Fruit fly (Drosophila melanogaster) whole organism, wandering third instar larva: ENCODE data around the gene sing.

Source experiments
- Abd-B ChIP-seq: fragments of >200 bp; optimal IDR thresholded peaks from 2 replicates; lab custom pipeline; 2017; ENCODE audit warnings: missing biosample characterization, missing genetic modification characterization
- CG9705 ChIP-seq: fragments of 200-800 bp; sonication (Bioruptor generic); optimal IDR thresholded peaks from 2 replicates; lab custom pipeline; 2018; ENCODE audit warnings: missing biosample characterization, mild to moderate bottlenecking, missing genetic modification characterization
- Dif ChIP-seq: fragments of 200-275, 200-300 bp; sonication (Bioruptor generic); optimal IDR thresholded peaks from 2 replicates; lab custom pipeline; 2018; ENCODE audit warnings: missing biosample characterization, missing genetic modification characterization; ENCODE audit not compliant: partially characterized antibody
- GATAd ChIP-seq: sonication (Bioruptor generic); optimal IDR thresholded peaks from 2 replicates; lab custom pipeline; 2016; ENCODE audit warnings: missing biosample characterization, missing genetic modification characterization
- HLH106 ChIP-seq: fragments of 200-800 bp; optimal IDR thresholded peaks from 3 replicates; lab custom pipeline; 2019; ENCODE audit warnings: missing biosample characterization, mild to moderate bottlenecking, missing genetic modification characterization, moderate library complexity
- Hnf4 ChIP-seq: fragments of 200-800 bp; sonication (Bioruptor generic); optimal IDR thresholded peaks from 2 replicates; lab custom pipeline; 2016; ENCODE audit warnings: missing biosample characterization, mild to moderate bottlenecking, missing genetic modification characterization
- Hr83 ChIP-seq: fragments of 200-300 bp; sonication (Bioruptor generic); optimal IDR thresholded peaks from 2 replicates; lab custom pipeline; 2016; ENCODE audit warnings: missing biosample characterization, mild to moderate bottlenecking, missing genetic modification characterization, moderate library complexity; ENCODE audit not compliant: poor library complexity, severe bottlenecking
- Jra ChIP-seq: sonication (Bioruptor generic); optimal IDR thresholded peaks from 2 replicates; lab custom pipeline; 2016; ENCODE audit warnings: missing biosample characterization, missing genetic modification characterization
- Mio ChIP-seq: sonication (Bioruptor generic); optimal IDR thresholded peaks from 2 replicates; lab custom pipeline; 2016; ENCODE audit warnings: missing biosample characterization, missing genetic modification characterization
- Myc ChIP-seq: fragments of >200 bp; optimal IDR thresholded peaks from 2 replicates; lab custom pipeline; 2017
- N ChIP-seq: fragments of >200 bp; optimal IDR thresholded peaks from 2 replicates; lab custom pipeline; 2018; ENCODE audit warnings: missing biosample characterization, missing external identifiers, missing genetic modification characterization
- OdsH ChIP-seq: fragments of 200-800 bp; sonication (Bioruptor generic); optimal IDR thresholded peaks from 2 replicates; lab custom pipeline; 2016; ENCODE audit warnings: missing biosample characterization, mild to moderate bottlenecking, missing genetic modification characterization
- Sp1 ChIP-seq: fragments of 200-800 bp; sonication (Bioruptor generic); optimal IDR thresholded peaks from 3 replicates; lab custom pipeline; 2019; ENCODE audit warnings: missing biosample characterization, mild to moderate bottlenecking, missing genetic modification characterization, moderate library complexity
- Vsx2 ChIP-seq: fragments of 200-300, 225-300 bp; sonication (Bioruptor generic); optimal IDR thresholded peaks from 2 replicates; lab custom pipeline; 2018; ENCODE audit warnings: missing biosample characterization, missing genetic modification characterization; ENCODE audit not compliant: partially characterized antibody
- br ChIP-seq: fragments of 200-800 bp; sonication (Bioruptor generic); optimal IDR thresholded peaks from 2 replicates; lab custom pipeline; 2016; ENCODE audit warnings: missing biosample characterization, missing genetic modification characterization
- brk ChIP-seq: fragments of 200-800 bp; sonication (Bioruptor generic); optimal IDR thresholded peaks from 2 replicates; lab custom pipeline; 2016; ENCODE audit warnings: missing biosample characterization, mild to moderate bottlenecking, missing genetic modification characterization
- dl ChIP-seq, 2 experiments: fragments of 175-275, 200-275 bp in 1 of 2; fragments of 200-275 bp in 1 of 2; sonication (Bioruptor generic); optimal IDR thresholded peaks; lab custom pipeline; 2018; ENCODE audit warnings: mild to moderate bottlenecking in 2 of 2, missing biosample characterization in 2 of 2, missing genetic modification characterization in 2 of 2, moderate library complexity in 2 of 2; ENCODE audit not compliant: partially characterized antibody in 2 of 2, insufficient read depth in 1 of 2
- dmrt93B ChIP-seq: fragments of 200-800 bp; sonication (Bioruptor generic); optimal IDR thresholded peaks from 2 replicates; lab custom pipeline; 2018; ENCODE audit warnings: missing biosample characterization, mild to moderate bottlenecking, missing genetic modification characterization
- dsf ChIP-seq: sonication (Bioruptor generic); optimal IDR thresholded peaks from 2 replicates; lab custom pipeline; 2016; ENCODE audit warnings: missing biosample characterization, missing genetic modification characterization, borderline replicate concordance
- ey ChIP-seq: fragments of 200-800 bp; sonication (Bioruptor generic); optimal IDR thresholded peaks from 2 replicates; lab custom pipeline; 2016; ENCODE audit warnings: missing biosample characterization, missing genetic modification characterization
- fru ChIP-seq: fragments of 200-800 bp; sonication (Bioruptor generic); optimal IDR thresholded peaks from 3 replicates; lab custom pipeline; 2016; ENCODE audit warnings: missing biosample characterization, mild to moderate bottlenecking, missing genetic modification characterization
- h ChIP-seq: fragments of 200-800 bp; sonication (Bioruptor generic); optimal IDR thresholded peaks from 3 replicates; lab custom pipeline; 2016; ENCODE audit warnings: missing biosample characterization, mild to moderate bottlenecking, missing genetic modification characterization
- jim ChIP-seq: fragments of 175-275, 200-325 bp; sonication (Bioruptor generic); optimal IDR thresholded peaks from 2 replicates; lab custom pipeline; 2016; ENCODE audit warnings: missing biosample characterization, mild to moderate bottlenecking, missing genetic modification characterization
- lola ChIP-seq: fragments of >200 bp; optimal IDR thresholded peaks from 2 replicates; lab custom pipeline; 2017; ENCODE audit warnings: missing biosample characterization, missing genetic modification characterization
- rgr ChIP-seq: fragments of 200-800 bp; sonication (Bioruptor generic); optimal IDR thresholded peaks from 3 replicates; lab custom pipeline; 2016; ENCODE audit warnings: missing biosample characterization, mild to moderate bottlenecking, missing genetic modification characterization
- sage ChIP-seq: fragments of 200-800 bp; sonication (Bioruptor generic); optimal IDR thresholded peaks from 2 replicates; lab custom pipeline; 2016; ENCODE audit warnings: missing biosample characterization, mild to moderate bottlenecking, missing genetic modification characterization
- sv ChIP-seq: fragments of 200-800 bp; sonication (Bioruptor generic); optimal IDR thresholded peaks from 3 replicates; lab custom pipeline; 2016; ENCODE audit warnings: missing biosample characterization, missing genetic modification characterization
- tai ChIP-seq: sonication (Bioruptor generic); optimal IDR thresholded peaks from 2 replicates; lab custom pipeline; 2016; ENCODE audit warnings: missing biosample characterization, missing genetic modification characterization
- woc ChIP-seq: sonication (Bioruptor generic); optimal IDR thresholded peaks from 2 replicates; lab custom pipeline; 2016; ENCODE audit warnings: missing biosample characterization, mild to moderate bottlenecking, missing genetic modification characterization

sing gene

DNA sequence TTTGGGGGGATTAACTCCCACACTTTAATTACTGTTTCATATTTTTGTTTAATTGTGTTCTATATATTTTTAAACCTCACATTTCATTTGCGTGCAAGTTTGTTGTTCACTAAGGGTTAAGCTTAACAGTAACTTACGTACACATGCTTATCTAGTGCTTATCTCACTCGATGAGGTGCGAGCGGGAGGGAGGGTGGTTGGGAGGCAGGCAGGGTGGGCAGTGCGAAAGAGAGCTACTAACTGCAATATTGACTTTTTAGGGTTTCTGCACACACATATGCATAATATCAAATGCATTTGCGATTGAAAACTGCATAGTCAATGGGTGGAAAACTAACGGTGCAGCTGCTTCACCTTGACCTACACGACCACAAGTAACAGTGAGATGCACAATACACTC lies 15.4 kb downstream of the sing start:
- TF ChIP-seq fru = peak; percentile 23
- no peak for TF ChIP-seq br (GFP tag; lab: Kevin White, UChicago)
- TF ChIP-seq tai (GFP tag; lab: Kevin White, UChicago) = no peak
- TF ChIP-seq sage (GFP tag; lab: Kevin White, UChicago) = no peak

dm6 chrX:16694959-16695358 lies 15.9 kb downstream of the sing start, which contains the start of gene Septin4:
Gene Septin4 (minus strand): TSS chrX:16695173.
- TF ChIP-seq woc (GFP tag; lab: Kevin White, UChicago) (no peak), br (GFP tag; lab: Kevin White, UChicago) (no peak), h (GFP tag; lab: Kevin White, UChicago) (no peak), HLH106 (tag; lab: Kevin White, UChicago) (no peak), Jra (GFP tag; lab: Kevin White, UChicago) (no peak), dsf (no peak), dl (GFP tag; optimal IDR thresholded peaks at IDR 0.05; lab: Kevin White, UChicago; ENCODE audit: insufficient read depth in 1 of 2, partially characterized antibody in 2 of 2) (no peak)
- TF ChIP-seq, all 38 proteins: peak for 0

- TF ChIP-seq Dif (GFP tag; lab: Kevin White, UChicago) = peak; percentile 96
- peak; percentile 66 for TF ChIP-seq Vsx2 (GFP tag; lab: Kevin White, UChicago)
- TF ChIP-seq brk (GFP tag; lab: Kevin White, UChicago) = no peak
- no peak for TF ChIP-seq br (GFP tag; lab: Kevin White, UChicago)
- TF ChIP-seq dl (GFP tag; optimal IDR thresholded peaks at IDR 0.05; lab: Kevin White, UChicago; ENCODE audit: insufficient read depth in 1 of 2, partially characterized antibody in 2 of 2) = peak; percentile 53 to 80
Observed at dm6 chrX:16695658-16696181, 16.6 kb downstream of the sing start, which contains the start of gene CG4678. Gene CG4678 (plus strand): TSS chrX:16696131.

dm6 chrX:16696614-16697519 lies 17.8 kb downstream of the sing start:
- TF ChIP-seq Hnf4 (GFP tag; lab: Kevin White, UChicago) (no peak), GATAd (GFP tag; lab: Kevin White, UChicago) (no peak), Vsx2 (GFP tag; lab: Kevin White, UChicago) (no peak), dsf (no peak), Abd-B (GFP tag; lab: Kevin White, UChicago) (no peak), dl (GFP tag; optimal IDR thresholded peaks at IDR 0.05; lab: Kevin White, UChicago; ENCODE audit: insufficient read depth in 1 of 2, partially characterized antibody in 2 of 2) (no peak), woc (GFP tag; lab: Kevin White, UChicago) (no peak), Sp1 (GFP tag; lab: Kevin White, UChicago) (no peak), OdsH (GFP tag; lab: Kevin White, UChicago) (no peak), sv (no peak), lola (GFP tag; lab: Kevin White, UChicago) (no peak), N (no peak), dmrt93B (GFP tag; lab: Kevin White, UChicago) (no peak), jim (GFP tag; lab: Kevin White, UChicago) (no peak), sage (GFP tag; lab: Kevin White, UChicago) (no peak), rgr (GFP tag; lab: Kevin White, UChicago) (no peak), CG9705 (GFP tag; lab: Kevin White, UChicago) (no peak), brk (GFP tag; lab: Kevin White, UChicago) (no peak)

DNA sequence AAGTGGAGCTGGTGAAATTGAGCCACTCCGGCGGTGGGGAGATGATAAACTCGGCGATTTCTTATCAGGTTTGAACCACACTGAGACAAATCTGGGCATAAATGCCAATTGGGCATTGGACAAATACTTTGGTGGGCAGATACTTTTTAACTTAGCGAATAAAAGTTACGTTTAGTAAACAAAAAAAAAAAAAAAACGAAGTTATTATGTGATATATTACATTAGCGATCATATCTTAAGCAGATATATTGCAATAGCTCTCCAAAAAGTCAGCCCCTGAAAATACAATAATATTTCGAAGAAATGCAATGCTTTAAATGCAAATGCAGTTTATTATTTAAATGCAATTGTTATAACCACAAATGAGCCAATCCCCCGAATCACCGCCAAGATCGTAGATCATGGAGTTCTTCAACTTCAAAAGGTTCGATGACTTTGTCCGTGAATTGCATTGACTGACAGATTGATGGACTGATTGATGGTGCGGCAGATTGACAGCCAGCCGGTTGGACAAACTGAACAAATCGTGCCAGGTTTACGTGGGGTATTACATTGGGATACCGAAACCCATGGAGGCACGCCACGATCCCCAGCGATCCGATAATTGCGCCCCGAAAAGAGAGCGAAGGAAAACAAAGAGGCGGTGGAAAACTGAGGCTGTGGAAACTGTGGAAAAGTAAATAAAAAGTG lies 18.9 kb downstream of the sing start:
- no peak for TF ChIP-seq dl (GFP tag; optimal IDR thresholded peaks at IDR 0.05; lab: Kevin White, UChicago; ENCODE audit: insufficient read depth in 1 of 2, partially characterized antibody in 2 of 2)
- no peak for TF ChIP-seq Hnf4 (GFP tag; lab: Kevin White, UChicago)
- no peak for TF ChIP-seq Mio (GFP tag; lab: Kevin White, UChicago)
- no peak for TF ChIP-seq CG9705 (GFP tag; lab: Kevin White, UChicago)
- no peak for TF ChIP-seq Myc
- no peak for TF ChIP-seq Dif (GFP tag; lab: Kevin White, UChicago)
- no peak for TF ChIP-seq ey
- TF ChIP-seq Jra (GFP tag; lab: Kevin White, UChicago) = no peak
- no peak for TF ChIP-seq Hr83 (GFP tag; lab: Kevin White, UChicago)
- TF ChIP-seq lola (GFP tag; lab: Kevin White, UChicago) = no peak
- no peak for TF ChIP-seq GATAd (GFP tag; lab: Kevin White, UChicago)
- TF ChIP-seq fru = no peak
- no peak for TF ChIP-seq brk (GFP tag; lab: Kevin White, UChicago)
